Fruit fly (Drosophila melanogaster) whole organism, pupa: Measurements from ENCODE around the gene CG16998.

Experiments
- CG10348 ChIP-seq: fragments of 200-800 bp; sonication (Bioruptor generic); IDR thresholded peaks from 2 replicates; pipeline ENCODE4 v1.3.6; 2022; ENCODE audit warnings: missing biosample characterization, missing genetic modification characterization
- CG13204 ChIP-seq: fragments of 200-800 bp; sonication (Bioruptor generic); optimal IDR thresholded peaks from 2 replicates; lab custom pipeline; 2018; ENCODE audit warnings: missing biosample characterization, mild to moderate bottlenecking, missing genetic modification characterization, moderate library complexity
- CG14655 ChIP-seq: fragments of 200-800 bp; sonication (Bioruptor generic); optimal IDR thresholded peaks from 3 replicates; lab custom pipeline; 2017; ENCODE audit warnings: mild to moderate bottlenecking, missing biosample characterization, missing genetic modification reagents, missing genetic modification characterization
- CG17806 ChIP-seq: fragments of 200-800 bp; sonication (Bioruptor generic); optimal IDR thresholded peaks from 2 replicates; lab custom pipeline; 2018; ENCODE audit warnings: missing biosample characterization, mild to moderate bottlenecking, missing genetic modification characterization, moderate library complexity
- CG32121 ChIP-seq: fragments of 200-800 bp; sonication (Bioruptor generic); IDR thresholded peaks from 2 replicates; pipeline ENCODE4 v1.3.6; 2022; ENCODE audit warnings: missing biosample characterization, missing genetic modification characterization
- CG9948 ChIP-seq: fragments of 200-800 bp; sonication (Bioruptor generic); optimal IDR thresholded peaks from 2 replicates; lab custom pipeline; 2018; ENCODE audit warnings: missing biosample characterization, mild to moderate bottlenecking, missing genetic modification characterization, moderate library complexity
- EcR ChIP-seq: fragments of 200-800 bp; sonication (Bioruptor generic); optimal IDR thresholded peaks from 3 replicates; lab custom pipeline; 2019; ENCODE audit warnings: missing biosample characterization, missing genetic modification characterization, mild to moderate bottlenecking, moderate library complexity, missing genetic modification reagents
- Pif1B ChIP-seq: fragments of 200-800 bp; sonication (Bioruptor generic); optimal IDR thresholded peaks from 3 replicates; lab custom pipeline; 2016; ENCODE audit warnings: missing biosample characterization, missing genetic modification characterization
- fd96Ca ChIP-seq: fragments of 200-800 bp; sonication (Bioruptor generic); IDR thresholded peaks from 3 replicates; pipeline ENCODE4 v1.3.6; 2022; ENCODE audit warnings: missing biosample characterization, missing genetic modification characterization

DNA sequence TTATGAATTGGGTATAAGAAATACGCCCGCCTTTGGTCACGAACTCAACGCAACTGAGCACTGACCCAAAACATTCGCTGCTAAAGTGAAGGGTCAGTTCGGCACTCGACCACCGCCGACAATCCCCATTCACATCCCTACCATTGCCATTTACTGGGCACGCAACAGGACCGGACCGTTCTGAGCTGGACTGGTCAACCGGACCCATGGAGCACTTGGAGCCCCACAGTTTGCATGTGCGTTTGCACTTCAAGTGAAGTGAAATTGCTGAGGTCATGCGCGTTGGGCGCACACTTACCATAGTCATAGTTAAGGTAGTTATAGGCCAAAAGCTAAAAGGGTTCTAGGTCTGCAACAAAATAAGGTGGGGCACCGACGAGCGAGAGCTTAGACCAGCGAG is 20.3 kb upstream of the CG16998 start, which contains the start of gene CG14837:
- TF ChIP-seq CG14655 (GFP tag; lab: Kevin White, UChicago) (no peak), CG9948 (tag; lab: Kevin White, UChicago) (no peak), CG13204 (GFP tag; lab: Kevin White, UChicago) (no peak), Pif1B (GFP tag; lab: Kevin White, UChicago) (no peak), CG10348 (GFP tag; lab: Robert Waterston, UW) (no peak), CG32121 (GFP tag; lab: Robert Waterston, UW) (no peak), EcR (GFP tag; lab: Kevin White, UChicago) (no peak), CG17806 (tag; lab: Kevin White, UChicago) (no peak), fd96Ca (GFP tag; lab: Robert Waterston, UW) (no peak)
